Fruit fly (Drosophila melanogaster) whole organism, embryonic: ENCODE results near the gene mld.

Experiments
- BtbVII ChIP-seq: fragments of 200-800 bp; sonication (Bioruptor generic); optimal IDR thresholded peaks from 3 replicates; lab custom pipeline; 2017; ENCODE audit warnings: missing biosample characterization, mild to moderate bottlenecking, missing genetic modification characterization
- CG10147 ChIP-seq: fragments of 200-800 bp; sonication (Bioruptor generic); optimal IDR thresholded peaks from 2 replicates; lab custom pipeline; 2019; ENCODE audit warnings: missing biosample characterization, mild to moderate bottlenecking, missing genetic modification characterization, moderate library complexity
- CG10274 ChIP-seq: fragments of 200-800 bp; sonication (Bioruptor generic); optimal IDR thresholded peaks from 3 replicates; lab custom pipeline; 2017; ENCODE audit warnings: missing biosample characterization, mild to moderate bottlenecking, missing genetic modification characterization
- CG11398 ChIP-seq: fragments of 200-800 bp; sonication (Bioruptor generic); optimal IDR thresholded peaks from 2 replicates; lab custom pipeline; 2016; ENCODE audit warnings: missing biosample characterization, missing genetic modification characterization
- CG12219 ChIP-seq: fragments of 200-800 bp; sonication (Bioruptor generic); optimal IDR thresholded peaks from 3 replicates; lab custom pipeline; 2018; ENCODE audit warnings: missing biosample characterization, mild to moderate bottlenecking, missing genetic modification characterization
- CG13287 ChIP-seq: fragments of 200-800 bp; sonication (Bioruptor generic); IDR thresholded peaks from 2 replicates; pipeline ENCODE4 v1.3.6; 2022; ENCODE audit warnings: missing biosample characterization, missing genetic modification characterization; ENCODE audit not compliant: partially characterized antibody
- CG15011 ChIP-seq: fragments of 200-800 bp; sonication (Bioruptor generic); optimal IDR thresholded peaks from 3 replicates; lab custom pipeline; 2018; ENCODE audit warnings: missing biosample characterization, mild to moderate bottlenecking, missing genetic modification characterization
- CG15514 ChIP-seq: fragments of 200-800 bp; sonication (Bioruptor generic); optimal IDR thresholded peaks from 3 replicates; lab custom pipeline; 2017; ENCODE audit warnings: missing biosample characterization, missing genetic modification characterization, mild to moderate bottlenecking, moderate library complexity, missing genetic modification reagents
- CG15696 ChIP-seq: fragments of 200-800 bp; sonication (Bioruptor generic); optimal IDR thresholded peaks from 2 replicates; lab custom pipeline; 2019; ENCODE audit warnings: missing biosample characterization, mild to moderate bottlenecking, missing genetic modification characterization, moderate library complexity
- CG18011 ChIP-seq: fragments of 200-800 bp; sonication (Bioruptor generic); optimal IDR thresholded peaks from 2 replicates; lab custom pipeline; 2017; ENCODE audit warnings: missing biosample characterization, missing genetic modification characterization, mild to moderate bottlenecking, moderate library complexity, missing genotype
- CG18476 ChIP-seq: fragments of 200-800 bp; sonication (Bioruptor generic); optimal IDR thresholded peaks from 2 replicates; lab custom pipeline; 2016; ENCODE audit warnings: missing biosample characterization, mild to moderate bottlenecking, missing genetic modification characterization
- CG2199 ChIP-seq: fragments of 200-800 bp; sonication (Bioruptor generic); IDR thresholded peaks from 3 replicates; pipeline ENCODE4 v1.3.6; 2022; ENCODE audit warnings: missing biosample characterization, missing genetic modification characterization
- CG31388 ChIP-seq: fragments of 200-800 bp; sonication (Bioruptor generic); optimal IDR thresholded peaks from 2 replicates; lab custom pipeline; 2016; ENCODE audit warnings: missing biosample characterization, missing genetic modification characterization
- CG3281 ChIP-seq: fragments of 200-800 bp; sonication (Bioruptor generic); optimal IDR thresholded peaks from 3 replicates; lab custom pipeline; 2017; ENCODE audit warnings: missing biosample characterization, mild to moderate bottlenecking, missing genetic modification characterization
- CG4282 ChIP-seq: fragments of 200-800 bp; sonication (Bioruptor generic); optimal IDR thresholded peaks from 2 replicates; lab custom pipeline; 2016; ENCODE audit warnings: missing biosample characterization, missing genetic modification characterization
- CG4360 ChIP-seq: fragments of 200-800 bp; sonication (Bioruptor generic); IDR thresholded peaks from 2 replicates; pipeline ENCODE4 v1.3.6; 2022; ENCODE audit warnings: missing biosample characterization, missing genetic modification characterization
- CG7271 ChIP-seq: fragments of 200-800 bp; sonication (Bioruptor generic); optimal IDR thresholded peaks from 2 replicates; lab custom pipeline; 2018; ENCODE audit warnings: missing biosample characterization, mild to moderate bottlenecking, missing genetic modification characterization, moderate library complexity
- CG7372 ChIP-seq: fragments of 200-800 bp; sonication (Bioruptor generic); IDR thresholded peaks from 2 replicates; pipeline ENCODE4 v1.3.6; 2022; ENCODE audit warnings: missing biosample characterization, missing genetic modification characterization
- CHES-1-like ChIP-seq: fragments of 200-800 bp; sonication (Bioruptor generic); optimal IDR thresholded peaks from 2 replicates; lab custom pipeline; 2016; ENCODE audit warnings: missing biosample characterization, missing genetic modification characterization
- CTCF ChIP-seq: fragments of 200-800 bp; sonication (Bioruptor generic); optimal IDR thresholded peaks from 2 replicates; lab custom pipeline; 2017; ENCODE audit warnings: missing biosample characterization, mild to moderate bottlenecking, missing genetic modification characterization, moderate library complexity
- CkIIα-i1 ChIP-seq: fragments of 200-800 bp; sonication (Bioruptor generic); IDR thresholded peaks from 2 replicates; pipeline ENCODE4 v1.3.6; 2022; ENCODE audit warnings: missing biosample characterization, missing genetic modification characterization
- D19B ChIP-seq: fragments of 200-800 bp; sonication (Bioruptor generic); optimal IDR thresholded peaks from 2 replicates; lab custom pipeline; 2017; ENCODE audit warnings: missing biosample characterization, mild to moderate bottlenecking, missing genetic modification characterization
- Dad ChIP-seq: fragments of 200-800 bp; sonication (Bioruptor generic); optimal IDR thresholded peaks from 3 replicates; lab custom pipeline; 2016; ENCODE audit warnings: missing biosample characterization, missing genetic modification characterization
- Dp ChIP-seq: fragments of 200-800 bp; sonication (Bioruptor generic); optimal IDR thresholded peaks from 2 replicates; lab custom pipeline; 2018; ENCODE audit warnings: missing biosample characterization, mild to moderate bottlenecking, missing genetic modification characterization, moderate library complexity
- Fer2 ChIP-seq: fragments of 200-800 bp; sonication (Bioruptor generic); optimal IDR thresholded peaks from 2 replicates; lab custom pipeline; 2018; ENCODE audit warnings: missing biosample characterization, mild to moderate bottlenecking, missing genetic modification characterization, moderate library complexity
- Gug ChIP-seq: fragments of 200-800 bp; sonication (Bioruptor generic); IDR thresholded peaks from 4 replicates; pipeline ENCODE4 v1.3.6; 2022; ENCODE audit warnings: missing biosample characterization, missing genetic modification characterization
- NC2α ChIP-seq: fragments of 200-800 bp; sonication (Bioruptor generic); optimal IDR thresholded peaks from 2 replicates; lab custom pipeline; 2016; ENCODE audit warnings: missing biosample characterization, missing genetic modification characterization
- PHDP ChIP-seq: fragments of 200-800 bp; sonication (Bioruptor generic); optimal IDR thresholded peaks from 3 replicates; lab custom pipeline; 2018; ENCODE audit warnings: missing biosample characterization, mild to moderate bottlenecking, missing genetic modification characterization, moderate library complexity
- bigmax ChIP-seq: fragments of 200-800 bp; sonication (Bioruptor generic); optimal IDR thresholded peaks from 2 replicates; lab custom pipeline; 2018; ENCODE audit warnings: missing biosample characterization, mild to moderate bottlenecking, missing genetic modification characterization
- caup ChIP-seq: fragments of 200-800 bp; sonication (Bioruptor generic); optimal IDR thresholded peaks from 3 replicates; lab custom pipeline; 2017; ENCODE audit warnings: missing biosample characterization, mild to moderate bottlenecking, missing genetic modification characterization, moderate library complexity; ENCODE audit not compliant: severe bottlenecking
- chm ChIP-seq: fragments of 200-800 bp; sonication (Bioruptor generic); IDR thresholded peaks from 2 replicates; pipeline ENCODE4 v1.3.6; 2022; ENCODE audit warnings: missing biosample characterization, missing genetic modification characterization
- dati ChIP-seq: fragments of 200-800 bp; sonication (Bioruptor generic); IDR thresholded peaks from 2 replicates; pipeline ENCODE4 v1.3.6; 2022; ENCODE audit warnings: missing biosample characterization, missing genetic modification characterization
- disco-r ChIP-seq: fragments of 200-800 bp; sonication (Bioruptor generic); optimal IDR thresholded peaks from 2 replicates; lab custom pipeline; 2016; ENCODE audit warnings: missing biosample characterization, missing genetic modification characterization
- dysf ChIP-seq: fragments of 200-800 bp; sonication (Bioruptor generic); IDR thresholded peaks from 3 replicates; pipeline ENCODE4 v1.3.6; 2022; ENCODE audit warnings: missing biosample characterization, missing genetic modification characterization
- emc ChIP-seq: fragments of 200-800 bp; sonication (Bioruptor generic); optimal IDR thresholded peaks from 2 replicates; lab custom pipeline; 2016; ENCODE audit warnings: missing biosample characterization, missing genetic modification characterization
- gcm ChIP-seq: fragments of 200-800 bp; sonication (Bioruptor generic); optimal IDR thresholded peaks from 2 replicates; lab custom pipeline; 2019; ENCODE audit warnings: missing biosample characterization, mild to moderate bottlenecking, missing genetic modification characterization, moderate library complexity
- gsb ChIP-seq: fragments of 200-800 bp; sonication (Bioruptor generic); IDR thresholded peaks from 2 replicates; pipeline ENCODE4 v1.3.6; 2022; ENCODE audit warnings: missing biosample characterization, missing genetic modification characterization
- hth ChIP-seq: fragments of >200 bp; optimal IDR thresholded peaks from 2 replicates; lab custom pipeline; 2017; ENCODE audit warnings: inconsistent platforms
- insv ChIP-seq, 2 experiments: fragments of 200-800 bp; sonication (Bioruptor generic); optimal IDR thresholded peaks; 3 replicates each; lab custom pipeline; 2016 to 2018; ENCODE audit warnings: missing biosample characterization in 2 of 2, missing genetic modification characterization in 2 of 2
- inv ChIP-seq: fragments of 200-800 bp; sonication (Bioruptor generic); IDR thresholded peaks from 2 replicates; pipeline ENCODE4 v1.3.6; 2022; ENCODE audit warnings: missing biosample characterization, missing genetic modification characterization; ENCODE audit not compliant: partially characterized antibody
- nerfin-2 ChIP-seq: fragments of 200-800 bp; sonication (Bioruptor generic); IDR thresholded peaks from 2 replicates; pipeline ENCODE4 v1.3.6; 2022; ENCODE audit warnings: missing biosample characterization, missing genetic modification characterization; ENCODE audit not compliant: partially characterized antibody
- nom ChIP-seq: fragments of 200-800 bp; sonication (Bioruptor generic); optimal IDR thresholded peaks from 2 replicates; lab custom pipeline; 2017; ENCODE audit warnings: missing biosample characterization, missing genetic modification characterization, mild to moderate bottlenecking, moderate library complexity, missing genetic modification reagents
- pho ChIP-seq: fragments of 200-800 bp; sonication (Bioruptor generic); optimal IDR thresholded peaks from 2 replicates; lab custom pipeline; 2016; ENCODE audit warnings: missing biosample characterization, missing genetic modification characterization
- psq ChIP-seq: fragments of 200-800 bp; sonication (Bioruptor generic); optimal IDR thresholded peaks from 2 replicates; lab custom pipeline; 2017; ENCODE audit warnings: missing biosample characterization, missing genetic modification characterization
- ranshi ChIP-seq: fragments of 200-800 bp; sonication (Bioruptor generic); IDR thresholded peaks from 2 replicates; pipeline ENCODE4 v1.3.6; 2022; ENCODE audit warnings: missing biosample characterization, missing genetic modification characterization
- sens ChIP-seq: fragments of 200-800 bp; sonication (Bioruptor generic); peaks from one replicate; lab custom pipeline; 2016; ENCODE audit warnings: missing biosample characterization, missing genetic modification characterization
- seq ChIP-seq: fragments of 200-800 bp; sonication (Bioruptor generic); IDR thresholded peaks from 2 replicates; pipeline ENCODE4 v1.3.6; 2022; ENCODE audit warnings: missing biosample characterization, missing genetic modification characterization
- sr ChIP-seq: fragments of 200-800 bp; sonication (Bioruptor generic); IDR thresholded peaks from 3 replicates; pipeline ENCODE4 v1.3.6; 2022; ENCODE audit warnings: missing biosample characterization, missing genetic modification characterization
- tgo ChIP-seq: fragments of 200-800 bp; sonication (Bioruptor generic); IDR thresholded peaks from 3 replicates; pipeline ENCODE4 v1.3.6; 2022; ENCODE audit warnings: missing biosample characterization, missing genetic modification characterization
- usp ChIP-seq: fragments of >200 bp; optimal IDR thresholded peaks from 2 replicates; lab custom pipeline; 2017; ENCODE audit warnings: missing biosample characterization, missing genetic modification characterization

Gene mld

DNA sequence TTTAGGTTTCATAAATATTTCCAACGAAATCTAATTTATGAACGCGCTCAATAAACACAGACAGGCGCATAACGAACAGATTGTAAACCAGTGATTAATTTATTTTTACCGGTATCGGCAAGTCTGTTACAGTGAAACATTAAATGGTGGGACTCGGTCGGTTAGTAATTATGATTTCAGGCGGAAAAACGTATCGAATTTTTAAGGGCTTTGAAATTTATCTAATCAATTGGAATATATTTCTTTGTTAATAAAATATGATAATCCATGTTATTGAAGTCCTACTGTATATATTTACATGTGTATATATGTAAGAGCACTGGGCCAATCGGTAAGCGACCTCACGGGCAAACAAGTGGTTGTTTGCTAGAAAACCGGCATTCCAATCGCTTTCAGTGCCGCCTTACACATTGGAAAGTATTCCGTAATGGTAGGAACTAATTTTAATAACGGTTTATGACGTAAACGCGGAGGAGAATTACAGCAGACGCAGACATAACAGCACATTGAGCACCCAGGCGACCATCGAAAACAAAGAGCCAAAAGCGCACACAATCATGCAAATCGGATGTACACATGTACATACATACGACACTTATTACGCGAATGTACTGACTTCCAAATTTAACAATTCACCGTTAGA lies 42.3 kb upstream of the mld start (continued):
- TF ChIP-seq tgo (GFP tag; lab: Robert Waterston, UW): peak; percentile 95
- TF ChIP-seq CG12219: peak; percentile 93
- TF ChIP-seq CG4360 (GFP tag; lab: Robert Waterston, UW): peak; percentile 55; the same call in 1 of the 2 replicates
- peak; percentile 78 for TF ChIP-seq CkIIα-i1
- peak; percentile 75 for TF ChIP-seq CG11398 (GFP tag; lab: Kevin White, UChicago)
- TF ChIP-seq Fer2 (tag; lab: Kevin White, UChicago): peak; percentile 92
- peak; percentile 92 for TF ChIP-seq caup
- peak; percentile 90; the same call in 2 of the 3 replicates for TF ChIP-seq CG2199 (GFP tag; lab: Robert Waterston, UW)
- TF ChIP-seq CG10274: peak; percentile 73
- TF ChIP-seq NC2α (GFP tag; lab: Kevin White, UChicago): peak; percentile 34
- peak; percentile 94 for TF ChIP-seq ranshi (GFP tag; lab: Robert Waterston, UW)
- TF ChIP-seq disco-r (GFP tag; lab: Kevin White, UChicago): peak; percentile 67
- peak; percentile 90 for TF ChIP-seq CG15011
- TF ChIP-seq D19B (GFP tag; lab: Kevin White, UChicago): peak; percentile 67
- TF ChIP-seq Dad (GFP tag; lab: Kevin White, UChicago): peak; percentile 89
- TF ChIP-seq CG13287 (GFP tag; lab: Robert Waterston, UW): no peak
- peak; percentile 87 for TF ChIP-seq CG3281 (GFP tag; lab: Kevin White, UChicago)
- peak; percentile 90 for TF ChIP-seq CG15514 (GFP tag; lab: Kevin White, UChicago)
- peak; percentile 93; the same call in 1 of the 2 replicates for TF ChIP-seq chm (GFP tag; lab: Robert Waterston, UW)
- TF ChIP-seq sr (GFP tag; lab: Robert Waterston, UW): peak; percentile 85; the same call in 2 of the 3 replicates
- peak; percentile 68 for TF ChIP-seq CG31388 (GFP tag; lab: Kevin White, UChicago)
- peak; percentile 88 for TF ChIP-seq pho (GFP tag; lab: Kevin White, UChicago)
- TF ChIP-seq insv (GFP tag; optimal IDR thresholded peaks at IDR 0.05; lab: Kevin White, UChicago): peak in 1 of 2 experiments; percentile 46
- TF ChIP-seq usp (GFP tag; lab: Kevin White, UChicago): no peak
- TF ChIP-seq BtbVII (GFP tag; lab: Kevin White, UChicago): peak; percentile 77
- no peak for TF ChIP-seq CG10147 (GFP tag; lab: Kevin White, UChicago)
- peak; percentile 95 for TF ChIP-seq Gug (GFP tag; lab: Robert Waterston, UW)
- peak; percentile 83 for TF ChIP-seq CG18011 (GFP tag; lab: Kevin White, UChicago)
- no peak for TF ChIP-seq inv (GFP tag; lab: Robert Waterston, UW)
- TF ChIP-seq psq (GFP tag; lab: Kevin White, UChicago): peak; percentile 76
- TF ChIP-seq CHES-1-like (GFP tag; lab: Kevin White, UChicago): peak; percentile 70
- TF ChIP-seq CG4282: peak; percentile 55
- peak; percentile 97 for TF ChIP-seq PHDP (tag; lab: Kevin White, UChicago)
- no peak for TF ChIP-seq CG7271 (tag; lab: Kevin White, UChicago)
- TF ChIP-seq gsb (GFP tag; lab: Robert Waterston, UW): peak; percentile 93
- peak; percentile 96 for TF ChIP-seq CG7372 (GFP tag; lab: Robert Waterston, UW)
- no peak for TF ChIP-seq nerfin-2

DNA sequence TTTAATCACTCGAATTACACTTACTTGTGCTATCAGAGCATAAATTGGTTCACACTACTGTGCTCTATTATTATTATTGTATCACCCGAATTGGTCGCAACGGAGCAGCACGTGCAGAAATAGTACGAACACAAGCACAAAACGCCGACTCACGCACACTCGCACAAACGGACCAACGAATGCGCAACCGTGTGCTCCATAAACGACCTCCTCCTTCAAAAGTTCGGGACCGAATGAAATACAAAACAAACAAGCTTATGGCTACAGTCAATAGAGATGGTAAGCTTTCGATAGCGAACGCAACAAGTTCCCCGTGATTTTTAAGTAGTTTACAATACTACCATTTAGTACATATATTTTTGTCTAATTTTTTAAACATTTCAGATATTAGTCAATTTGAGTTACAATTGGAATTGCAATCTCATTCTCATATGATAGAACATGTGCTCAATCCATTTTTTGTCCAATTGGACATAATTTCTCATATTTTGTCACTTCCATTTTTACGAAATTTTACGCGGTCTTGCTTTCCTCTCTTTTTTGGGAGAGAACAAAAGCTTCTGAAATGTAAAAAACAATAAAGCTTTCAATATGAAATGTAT lies 41.7 kb upstream of the mld start, which contains the start of gene Cftr:
Gene Cftr, minus strand, starts transcription at position 239 of the 602 bp plus-strand sequence.
- TF ChIP-seq CG18476 (peak; percentile 52), seq (GFP tag; lab: Robert Waterston, UW) (no peak), hth (lab: Kevin White, UChicago) (no peak), nom (GFP tag; lab: Kevin White, UChicago) (peak; percentile 47), CG31388 (GFP tag; lab: Kevin White, UChicago) (no peak), dysf (GFP tag; lab: Robert Waterston, UW) (peak; percentile 42; the same call in 1 of the 3 replicates), CHES-1-like (GFP tag; lab: Kevin White, UChicago) (peak; percentile 63), bigmax (GFP tag; lab: Kevin White, UChicago) (no peak), CG15696 (tag; lab: Kevin White, UChicago) (no peak), usp (GFP tag; lab: Kevin White, UChicago) (no peak), CTCF (GFP tag; lab: Kevin White, UChicago) (peak; percentile 61), emc (GFP tag; lab: Kevin White, UChicago) (no peak), Dp (GFP tag; lab: Kevin White, UChicago) (peak; percentile 51), sens (GFP tag; lab: Kevin White, UChicago) (peak; percentile 87), gcm (no peak), dati (GFP tag; lab: Robert Waterston, UW) (no peak)
